In the genomic region with DNA sequence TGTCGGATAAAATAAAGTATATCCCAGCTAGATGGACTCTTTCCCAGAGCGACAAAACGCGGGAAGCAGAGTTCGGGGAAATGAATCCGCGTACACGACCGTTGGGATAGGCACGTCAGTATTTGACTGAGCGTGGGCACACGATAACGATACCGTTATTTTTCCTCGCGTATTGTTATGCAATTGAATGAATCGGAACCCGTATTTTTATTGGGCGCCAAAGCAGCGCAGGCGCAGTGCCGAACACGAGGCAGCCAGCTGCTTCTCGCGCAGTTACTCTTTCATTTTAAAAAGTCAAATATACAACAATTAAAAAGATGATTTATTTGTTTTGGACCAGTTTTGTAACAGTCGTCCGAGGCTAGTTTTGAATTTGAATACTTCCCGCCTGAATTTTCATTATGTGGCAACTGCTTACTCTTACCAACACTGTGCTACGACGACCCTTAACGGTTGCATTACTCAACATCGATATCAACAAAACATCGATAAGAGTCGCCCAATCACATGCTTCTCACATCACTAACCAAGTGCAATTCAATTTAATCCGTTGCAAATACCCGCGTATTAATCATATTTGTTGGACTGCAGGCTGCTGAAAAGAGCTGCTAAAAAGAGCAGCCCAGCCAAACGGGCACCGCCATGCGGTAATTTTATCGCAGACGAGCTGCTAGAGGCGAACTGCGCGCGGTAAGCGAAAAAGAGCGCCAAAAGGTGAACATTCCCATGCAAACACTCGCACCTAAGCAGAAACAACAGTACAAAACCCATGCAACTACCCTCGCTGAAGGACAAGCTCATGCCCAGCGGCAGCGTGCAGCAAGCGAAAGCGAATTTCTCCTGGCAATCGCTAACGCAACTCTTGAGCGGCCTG, we compare ENCODE assay signal across 1 fruit fly cellular context.
TF ChIP-seq lines count a peak whose summit lies in the region.

CG33203 (minus strand) TSS at position 151 of the 874 bp plus-strand sequence.
Doa (plus strand) TSS at position 515 of the 874 bp plus-strand sequence.

TF ChIP-seq in whole organism, embryonic, 481 proteins besides CTCF, POLR2A, EP300 and RAD21 (continued from another document and continues in another):
- TF ChIP-seq CG3407 (GFP tag; optimal IDR thresholded peaks at IDR 0.05; lab: Kevin White, UChicago), result no peak
- TF ChIP-seq Camta (GFP tag; optimal IDR thresholded peaks at IDR 0.05; lab: Kevin White, UChicago), result peak; percentile 62
- no peak for TF ChIP-seq fd102C (GFP tag; optimal IDR thresholded peaks at IDR 0.05; lab: Kevin White, UChicago)
- no peak for TF ChIP-seq CG43689 (GFP tag; IDR thresholded peaks at IDR 0.05; lab: Robert Waterston, UW)
- no peak for TF ChIP-seq CG1832 (GFP tag; optimal IDR thresholded peaks at IDR 0.05; lab: Kevin White, UChicago)
- TF ChIP-seq CG3995 (GFP tag; optimal IDR thresholded peaks at IDR 0.05; lab: Kevin White, UChicago), result peak; percentile 27
- TF ChIP-seq Mad (GFP tag; optimal IDR thresholded peaks at IDR 0.05; lab: Kevin White, UChicago), result peak; percentile 33
- TF ChIP-seq HLH4C (GFP tag; IDR thresholded peaks at IDR 0.05; lab: Robert Waterston, UW; ENCODE audit: partially characterized antibody), result peak; percentile 81
- TF ChIP-seq NC2β (GFP tag; optimal IDR thresholded peaks at IDR 0.05; lab: Kevin White, UChicago), result peak; percentile 45
- TF ChIP-seq twi (tag; optimal IDR thresholded peaks at IDR 0.05; lab: Kevin White, UChicago), result no peak
- TF ChIP-seq CG18619 (GFP tag; optimal IDR thresholded peaks at IDR 0.05; lab: Kevin White, UChicago), result no peak
- TF ChIP-seq CG15514 (GFP tag; optimal IDR thresholded peaks at IDR 0.05; lab: Kevin White, UChicago), result peak; percentile 68
- peak in 1 of 2 experiments; percentile 34 for TF ChIP-seq crp (GFP tag; optimal IDR thresholded peaks at IDR 0.05; lab: Kevin White, UChicago)
- TF ChIP-seq CG4854 (GFP tag; optimal IDR thresholded peaks at IDR 0.05; lab: Kevin White, UChicago), result no peak
- TF ChIP-seq CG4424 (GFP tag; optimal IDR thresholded peaks at IDR 0.05; lab: Kevin White, UChicago), result peak; percentile 34
- peak; percentile 16 for TF ChIP-seq eyg (GFP tag; optimal IDR thresholded peaks at IDR 0.05; lab: Kevin White, UChicago)
- no peak for TF ChIP-seq dm (GFP tag; optimal IDR thresholded peaks at IDR 0.05; lab: Kevin White, UChicago)
- no peak for TF ChIP-seq odd (GFP tag; optimal IDR thresholded peaks at IDR 0.05; lab: Kevin White, UChicago)
- no peak for TF ChIP-seq CG31224 (GFP tag; IDR thresholded peaks at IDR 0.05; lab: Robert Waterston, UW)
- TF ChIP-seq trem (tag; optimal IDR thresholded peaks at IDR 0.05; lab: Kevin White, UChicago), result peak; percentile 66
- no peak for TF ChIP-seq CG13424 (tag; optimal IDR thresholded peaks at IDR 0.05; lab: Kevin White, UChicago)
- TF ChIP-seq CG34422 (GFP tag; IDR thresholded peaks at IDR 0.05; lab: Robert Waterston, UW), result no peak
- TF ChIP-seq CG4820 (GFP tag; optimal IDR thresholded peaks at IDR 0.05; lab: Kevin White, UChicago), result peak; percentile 12
- TF ChIP-seq usp (GFP tag; optimal IDR thresholded peaks at IDR 0.05; lab: Kevin White, UChicago), result no peak
- no peak for TF ChIP-seq Trl (optimal IDR thresholded peaks at IDR 0.05; lab: Kevin White, UChicago)
- peak; percentile 47 for TF ChIP-seq Trl (GFP tag; optimal IDR thresholded peaks at IDR 0.05; lab: Kevin White, UChicago)
- peak; percentile 42 for TF ChIP-seq pnt (GFP tag; optimal IDR thresholded peaks at IDR 0.05; lab: Kevin White, UChicago)
- TF ChIP-seq Lhr (GFP tag; optimal IDR thresholded peaks at IDR 0.05; lab: Kevin White, UChicago), result peak; percentile 80
- TF ChIP-seq H15 (GFP tag; IDR thresholded peaks at IDR 0.05; lab: Robert Waterston, UW), result no peak
- no peak for TF ChIP-seq Hr51 (GFP tag; optimal IDR thresholded peaks at IDR 0.05; lab: Kevin White, UChicago)
- TF ChIP-seq gsb (GFP tag; IDR thresholded peaks at IDR 0.05; lab: Robert Waterston, UW), result no peak
- TF ChIP-seq Doc3 (GFP tag; IDR thresholded peaks at IDR 0.05; lab: Robert Waterston, UW; ENCODE audit: partially characterized antibody), result peak; percentile 78
- TF ChIP-seq tll (GFP tag; optimal IDR thresholded peaks at IDR 0.05; lab: Kevin White, UChicago), result no peak
- TF ChIP-seq tap (tag; optimal IDR thresholded peaks at IDR 0.05; lab: Kevin White, UChicago), result no peak
- TF ChIP-seq sima (GFP tag; optimal IDR thresholded peaks at IDR 0.05; lab: Kevin White, UChicago), result peak; percentile 39
- no peak for TF ChIP-seq Awh (GFP tag; IDR thresholded peaks at IDR 0.05; lab: Robert Waterston, UW)
- TF ChIP-seq Hmx (GFP tag; optimal IDR thresholded peaks at IDR 0.05; lab: Kevin White, UChicago), result no peak
- TF ChIP-seq unc-4 (GFP tag; IDR thresholded peaks at IDR 0.05; lab: Robert Waterston, UW; ENCODE audit: partially characterized antibody), result peak; percentile 87
- no peak for TF ChIP-seq seq (GFP tag; IDR thresholded peaks at IDR 0.05; lab: Robert Waterston, UW)
- TF ChIP-seq Dek (tag; optimal IDR thresholded peaks at IDR 0.05; lab: Kevin White, UChicago), result no peak
- no peak for TF ChIP-seq Hr39 (optimal IDR thresholded peaks at IDR 0.05; lab: Kevin White, UChicago)
- no peak; the same call in 1 of the 2 replicates for TF ChIP-seq CG11247 (GFP tag; IDR thresholded peaks at IDR 0.05; lab: Robert Waterston, UW)
- TF ChIP-seq sens-2 (GFP tag; IDR thresholded peaks at IDR 0.05; lab: Robert Waterston, UW), result no peak
- peak in 1 of 2 experiments; percentile 7 for TF ChIP-seq bsh (GFP tag; optimal IDR thresholded peaks at IDR 0.05; lab: Kevin White, UChicago)
- TF ChIP-seq lbe (GFP tag; optimal IDR thresholded peaks at IDR 0.05; lab: Kevin White, UChicago), result peak; percentile 29
- peak; percentile 93 for TF ChIP-seq Ets97D (GFP tag; optimal IDR thresholded peaks at IDR 0.05; lab: Kevin White, UChicago)
- no peak for TF ChIP-seq org-1 (GFP tag; optimal IDR thresholded peaks at IDR 0.05; lab: Kevin White, UChicago)
- TF ChIP-seq CG7745 (tag; optimal IDR thresholded peaks at IDR 0.05; lab: Kevin White, UChicago), result no peak
- TF ChIP-seq wdn (GFP tag; IDR thresholded peaks at IDR 0.05; lab: Robert Waterston, UW), result no peak
- no peak for TF ChIP-seq D19A (tag; optimal IDR thresholded peaks at IDR 0.05; lab: Kevin White, UChicago)
- TF ChIP-seq Dad (GFP tag; optimal IDR thresholded peaks at IDR 0.05; lab: Kevin White, UChicago), result no peak
- TF ChIP-seq NfI (GFP tag; optimal IDR thresholded peaks at IDR 0.05; lab: Kevin White, UChicago), result peak; percentile 32
- TF ChIP-seq zfh2 (GFP tag; optimal IDR thresholded peaks at IDR 0.05; lab: Kevin White, UChicago), result peak; percentile 77
- TF ChIP-seq lab (GFP tag; optimal IDR thresholded peaks at IDR 0.05; lab: Kevin White, UChicago), result no peak
- TF ChIP-seq Six4 (GFP tag; optimal IDR thresholded peaks at IDR 0.05; lab: Kevin White, UChicago), result no peak
- TF ChIP-seq Drgx (GFP tag; IDR thresholded peaks at IDR 0.05; lab: Robert Waterston, UW), result no peak
- TF ChIP-seq her (GFP tag; optimal IDR thresholded peaks at IDR 0.05; lab: Kevin White, UChicago), result peak; percentile 30
- TF ChIP-seq sim (GFP tag; IDR thresholded peaks at IDR 0.05; lab: Robert Waterston, UW), result no peak
- TF ChIP-seq CG32772 (GFP tag; IDR thresholded peaks at IDR 0.05; lab: Robert Waterston, UW), result no peak
- TF ChIP-seq en (GFP tag; optimal IDR thresholded peaks at IDR 0.05; lab: Kevin White, UChicago), result peak; percentile 28
- TF ChIP-seq p53 (GFP tag; optimal IDR thresholded peaks at IDR 0.05; lab: Kevin White, UChicago), result peak; percentile 77
- TF ChIP-seq ab (GFP tag; optimal IDR thresholded peaks at IDR 0.05; lab: Kevin White, UChicago), result peak; percentile 20
- no peak for TF ChIP-seq CG8089 (GFP tag; optimal IDR thresholded peaks at IDR 0.05; lab: Kevin White, UChicago)
- peak; percentile 28 for TF ChIP-seq Nf-YC (tag; optimal IDR thresholded peaks at IDR 0.05; lab: Kevin White, UChicago)
- no peak for TF ChIP-seq rib (GFP tag; IDR thresholded peaks at IDR 0.05; lab: Robert Waterston, UW)
- TF ChIP-seq CG10274 (GFP tag; optimal IDR thresholded peaks at IDR 0.05; lab: Kevin White, UChicago), result no peak
- TF ChIP-seq cas (GFP tag; IDR thresholded peaks at IDR 0.05; lab: Robert Waterston, UW), result peak; percentile 48; the same call in 1 of the 2 replicates
- TF ChIP-seq slou (GFP tag; optimal IDR thresholded peaks at IDR 0.05; lab: Kevin White, UChicago), result peak; percentile 31
- TF ChIP-seq Fer2 (tag; optimal IDR thresholded peaks at IDR 0.05; lab: Kevin White, UChicago), result no peak
- TF ChIP-seq CG14965 (GFP tag; optimal IDR thresholded peaks at IDR 0.05; lab: Kevin White, UChicago; ENCODE audit: borderline replicate concordance), result no peak
- TF ChIP-seq nerfin-2 (GFP tag; IDR thresholded peaks at IDR 0.05; lab: Robert Waterston, UW; ENCODE audit: partially characterized antibody), result peak; percentile 77
- TF ChIP-seq Atf3 (GFP tag; optimal IDR thresholded peaks at IDR 0.05; lab: Kevin White, UChicago), result peak; percentile 1
- TF ChIP-seq dpn (GFP tag; optimal IDR thresholded peaks at IDR 0.05; lab: Kevin White, UChicago), result peak; percentile 71 to 78
- TF ChIP-seq Aef1 (GFP tag; IDR thresholded peaks at IDR 0.05; lab: Robert Waterston, UW), result no peak
- peak; percentile 82 for TF ChIP-seq CG34224 (GFP tag; IDR thresholded peaks at IDR 0.05; lab: Robert Waterston, UW; ENCODE audit: partially characterized antibody)
- TF ChIP-seq emc (GFP tag; optimal IDR thresholded peaks at IDR 0.05; lab: Kevin White, UChicago), result peak; percentile 39
- 0 out of 3 replicates have a peak, but pooled peaks have one; percentile 18 for TF ChIP-seq Optix (GFP tag; IDR thresholded peaks at IDR 0.05; lab: Robert Waterston, UW)
- TF ChIP-seq nau (GFP tag; optimal IDR thresholded peaks at IDR 0.05; lab: Kevin White, UChicago), result no peak
- no peak for TF ChIP-seq disco-r (GFP tag; optimal IDR thresholded peaks at IDR 0.05; lab: Kevin White, UChicago)
- no peak for TF ChIP-seq onecut (GFP tag; IDR thresholded peaks at IDR 0.05; lab: Robert Waterston, UW)
- TF ChIP-seq CG6175 (GFP tag; IDR thresholded peaks at IDR 0.05; lab: Robert Waterston, UW), result no peak
- peak; percentile 98 for TF ChIP-seq Sry-δ (GFP tag; optimal IDR thresholded peaks at IDR 0.05; lab: Kevin White, UChicago)
- TF ChIP-seq Nf-YB (GFP tag; optimal IDR thresholded peaks at IDR 0.05; lab: Kevin White, UChicago), result no peak
- TF ChIP-seq Taf1 (GFP tag; IDR thresholded peaks at IDR 0.05; lab: Robert Waterston, UW), result no peak
- peak; percentile 82 for TF ChIP-seq CG14860 (GFP tag; IDR thresholded peaks at IDR 0.05; lab: Robert Waterston, UW; ENCODE audit: partially characterized antibody)
- peak; percentile 75 for TF ChIP-seq sens (GFP tag; lab: Kevin White, UChicago)
- TF ChIP-seq CG9817 (tag; optimal IDR thresholded peaks at IDR 0.05; lab: Kevin White, UChicago), result peak; percentile 53
- peak; percentile 99 for TF ChIP-seq CG10267 (tag; optimal IDR thresholded peaks at IDR 0.05; lab: Kevin White, UChicago)
- no peak for TF ChIP-seq CG15269 (tag; optimal IDR thresholded peaks at IDR 0.05; lab: Kevin White, UChicago)
- peak in 1 of 2 experiments; percentile 53 for TF ChIP-seq chif (GFP tag; optimal IDR thresholded peaks at IDR 0.05; lab: Kevin White, UChicago)
- no peak for TF ChIP-seq Poxn (GFP tag; IDR thresholded peaks at IDR 0.05; lab: Robert Waterston, UW)
- TF ChIP-seq CG10431 (GFP tag; optimal IDR thresholded peaks at IDR 0.05; lab: Kevin White, UChicago), result no peak
- TF ChIP-seq CG12236 (GFP tag; optimal IDR thresholded peaks at IDR 0.05; lab: Kevin White, UChicago), result peak; percentile 7
- no peak for TF ChIP-seq CG17361 (GFP tag; IDR thresholded peaks at IDR 0.05; lab: Robert Waterston, UW)
- no peak for TF ChIP-seq Dip2 (GFP tag; IDR thresholded peaks at IDR 0.05; lab: Robert Waterston, UW)
- TF ChIP-seq bigmax (GFP tag; optimal IDR thresholded peaks at IDR 0.05; lab: Kevin White, UChicago), result no peak
- TF ChIP-seq Jarid2 (GFP tag; optimal IDR thresholded peaks at IDR 0.05; lab: Kevin White, UChicago), result no peak
- peak; percentile 53 for TF ChIP-seq CHES-1-like (GFP tag; optimal IDR thresholded peaks at IDR 0.05; lab: Kevin White, UChicago)
- TF ChIP-seq knrl (GFP tag; IDR thresholded peaks at IDR 0.05; lab: Robert Waterston, UW; ENCODE audit: partially characterized antibody), result peak; percentile 90
- TF ChIP-seq Usf (GFP tag; optimal IDR thresholded peaks at IDR 0.05; lab: Kevin White, UChicago), result no peak
- TF ChIP-seq lilli (GFP tag; optimal IDR thresholded peaks at IDR 0.05; lab: Kevin White, UChicago), result peak; percentile 67
- no peak for TF ChIP-seq Sox102F (GFP tag; optimal IDR thresholded peaks at IDR 0.05; lab: Kevin White, UChicago)
- TF ChIP-seq salm (tag; optimal IDR thresholded peaks at IDR 0.05; lab: Kevin White, UChicago), result no peak
- TF ChIP-seq CG15479 (GFP tag; optimal IDR thresholded peaks at IDR 0.05; lab: Kevin White, UChicago), result no peak
- TF ChIP-seq pum (GFP tag; optimal IDR thresholded peaks at IDR 0.05; lab: Kevin White, UChicago), result peak; percentile 68
- TF ChIP-seq CG13296 (GFP tag; optimal IDR thresholded peaks at IDR 0.05; lab: Kevin White, UChicago), result no peak
- TF ChIP-seq CG6854 (GFP tag; optimal IDR thresholded peaks at IDR 0.05; lab: Kevin White, UChicago), result no peak
- no peak for TF ChIP-seq pb (GFP tag; optimal IDR thresholded peaks at IDR 0.05; lab: Kevin White, UChicago)
- TF ChIP-seq CG18599 (GFP tag; optimal IDR thresholded peaks at IDR 0.05; lab: Kevin White, UChicago), result peak; percentile 17
- TF ChIP-seq Stat92E (GFP tag; optimal IDR thresholded peaks at IDR 0.05; lab: Kevin White, UChicago), result peak in 1 of 3 experiments; percentile 22
- TF ChIP-seq mirr (GFP tag; optimal IDR thresholded peaks at IDR 0.05; lab: Kevin White, UChicago), result no peak
- no peak for TF ChIP-seq CG5245 (GFP tag; optimal IDR thresholded peaks at IDR 0.05; lab: Kevin White, UChicago)
- no peak for TF ChIP-seq dati (GFP tag; IDR thresholded peaks at IDR 0.05; lab: Robert Waterston, UW)
- TF ChIP-seq MESR4 (GFP tag; optimal IDR thresholded peaks at IDR 0.05; lab: Kevin White, UChicago), result no peak
- peak; percentile 85 for TF ChIP-seq stwl (tag; optimal IDR thresholded peaks at IDR 0.05; lab: Kevin White, UChicago)
- no peak for TF ChIP-seq ttk (GFP tag; IDR thresholded peaks at IDR 0.05; lab: Robert Waterston, UW)
- TF ChIP-seq Oaz (GFP tag; IDR thresholded peaks at IDR 0.05; lab: Robert Waterston, UW), result no peak
- TF ChIP-seq Hand (GFP tag; optimal IDR thresholded peaks at IDR 0.05; lab: Kevin White, UChicago), result no peak
- no peak for TF ChIP-seq CG14050 (GFP tag; IDR thresholded peaks at IDR 0.05; lab: Robert Waterston, UW)
- TF ChIP-seq inv (GFP tag; IDR thresholded peaks at IDR 0.05; lab: Robert Waterston, UW; ENCODE audit: partially characterized antibody), result peak; percentile 83
- TF ChIP-seq CG5180 (GFP tag; optimal IDR thresholded peaks at IDR 0.05; lab: Kevin White, UChicago), result no peak
- peak; percentile 48 for TF ChIP-seq CG2712 (tag; optimal IDR thresholded peaks at IDR 0.05; lab: Kevin White, UChicago)
- TF ChIP-seq CG17186 (GFP tag; optimal IDR thresholded peaks at IDR 0.05; lab: Kevin White, UChicago), result peak; percentile 25
